Fruit fly (Drosophila melanogaster) whole organism, adult: Measurements from ENCODE around the gene LPCAT.

Source experiments
- CG11617 ChIP-seq: fragments of 200-800 bp; sonication (Bioruptor generic); optimal IDR thresholded peaks from 2 replicates; lab custom pipeline; 2017; ENCODE audit warnings: mild to moderate bottlenecking, missing biosample characterization, missing genetic modification reagents, missing genetic modification characterization
- CG12768 ChIP-seq: fragments of 200-800 bp; sonication (Bioruptor generic); optimal IDR thresholded peaks from 2 replicates; lab custom pipeline; 2017; ENCODE audit warnings: missing biosample characterization, missing genetic modification characterization, mild to moderate bottlenecking, moderate library complexity, missing genetic modification reagents
- CG14711 ChIP-seq: fragments of 200-800 bp; sonication (Bioruptor generic); optimal IDR thresholded peaks from 2 replicates; lab custom pipeline; 2018; ENCODE audit warnings: missing biosample characterization, mild to moderate bottlenecking, missing genetic modification characterization, moderate library complexity
- CG1620 ChIP-seq: fragments of 200-800 bp; sonication (Bioruptor generic); optimal IDR thresholded peaks from 2 replicates; lab custom pipeline; 2016; ENCODE audit warnings: missing biosample characterization, missing genetic modification characterization
- CG33017 ChIP-seq: fragments of 200-800 bp; sonication (Bioruptor generic); optimal IDR thresholded peaks from 2 replicates; lab custom pipeline; 2018; ENCODE audit warnings: missing biosample characterization, mild to moderate bottlenecking, missing genetic modification characterization, moderate library complexity
- CG5204 ChIP-seq: fragments of 200-800 bp; sonication (Bioruptor generic); optimal IDR thresholded peaks from 2 replicates; lab custom pipeline; 2016; ENCODE audit warnings: missing biosample characterization, missing genetic modification characterization
- CG7045 ChIP-seq: fragments of 200-800 bp; sonication (Bioruptor generic); optimal IDR thresholded peaks from 2 replicates; lab custom pipeline; 2017; ENCODE audit warnings: missing biosample characterization, mild to moderate bottlenecking, missing genetic modification characterization
- CG7101 ChIP-seq: fragments of 200-800 bp; sonication (Bioruptor generic); optimal IDR thresholded peaks from 2 replicates; lab custom pipeline; 2018; ENCODE audit warnings: missing biosample characterization, mild to moderate bottlenecking, missing genetic modification characterization, moderate library complexity
- Clk ChIP-seq: fragments of 200-800 bp; sonication (Bioruptor generic); optimal IDR thresholded peaks from 2 replicates; lab custom pipeline; 2017; ENCODE audit warnings: missing biosample characterization, missing genetic modification characterization
- Crg-1 ChIP-seq: fragments of 200-800 bp; sonication (Bioruptor generic); optimal IDR thresholded peaks from 2 replicates; lab custom pipeline; 2016; ENCODE audit warnings: missing biosample characterization, missing genetic modification characterization
- Hr96 ChIP-seq: fragments of 200-800 bp; sonication (Bioruptor generic); optimal IDR thresholded peaks from 2 replicates; lab custom pipeline; 2016; ENCODE audit warnings: missing biosample characterization, missing genetic modification characterization
- Mnt ChIP-seq: fragments of 200-800 bp; sonication (Bioruptor generic); optimal IDR thresholded peaks from 2 replicates; lab custom pipeline; 2016; ENCODE audit warnings: missing biosample characterization, mild to moderate bottlenecking, missing genetic modification characterization
- bab1 ChIP-seq: fragments of 200-800 bp; sonication (Bioruptor generic); optimal IDR thresholded peaks from 3 replicates; lab custom pipeline; 2019; ENCODE audit warnings: missing biosample characterization, mild to moderate bottlenecking, missing genetic modification characterization, moderate library complexity
- cic ChIP-seq: fragments of 200-800 bp; sonication (Bioruptor generic); optimal IDR thresholded peaks from 2 replicates; lab custom pipeline; 2017; ENCODE audit warnings: missing biosample characterization, mild to moderate bottlenecking, missing genetic modification characterization, moderate library complexity
- cnc ChIP-seq, 2 experiments: fragments of >200 bp; optimal IDR thresholded peaks; 2 replicates each; lab custom pipeline; 2017
- kay ChIP-seq: fragments of 200-800 bp; sonication (Bioruptor generic); peaks from one replicate; lab custom pipeline; 2016; ENCODE audit warnings: missing biosample characterization, missing genetic modification characterization, borderline replicate concordance
- ovo ChIP-seq: fragments of 200-800 bp; sonication (Bioruptor generic); optimal IDR thresholded peaks from 2 replicates; lab custom pipeline; 2016; ENCODE audit warnings: missing biosample characterization, missing genetic modification characterization
- pad ChIP-seq: fragments of 200-800 bp; sonication (Bioruptor generic); optimal IDR thresholded peaks from 3 replicates; lab custom pipeline; 2017; ENCODE audit warnings: missing biosample characterization, missing genetic modification characterization, mild to moderate bottlenecking, moderate library complexity, missing genetic modification reagents
- tj ChIP-seq: fragments of 200-800 bp; sonication (Bioruptor generic); optimal IDR thresholded peaks from 3 replicates; lab custom pipeline; 2017; ENCODE audit warnings: missing biosample characterization, mild to moderate bottlenecking, missing genetic modification characterization, moderate library complexity
- toe ChIP-seq: fragments of 200-800 bp; sonication (Bioruptor generic); optimal IDR thresholded peaks from 2 replicates; lab custom pipeline; 2016; ENCODE audit warnings: missing biosample characterization, missing genetic modification characterization

Gene LPCAT

dm6 chrX:9553545-9554320, 26.1 kb downstream of the LPCAT start:
- TF ChIP-seq CG12768 (GFP tag; lab: Kevin White, UChicago) (peak; percentile 90), Clk (GFP tag; lab: Kevin White, UChicago) (peak; percentile 70), pad (peak; percentile 82), toe (GFP tag; lab: Kevin White, UChicago) (peak; percentile 87), tj (GFP tag; lab: Kevin White, UChicago) (peak; percentile 69), CG7045 (GFP tag; lab: Kevin White, UChicago) (peak; percentile 84), Crg-1 (peak; percentile 93), CG5204 (peak; percentile 82), CG7101 (tag; lab: Kevin White, UChicago) (peak; percentile 95), CG33017 (tag; lab: Kevin White, UChicago) (peak; percentile 81), bab1 (peak; percentile 94), CG1620 (GFP tag; lab: Kevin White, UChicago) (peak; percentile 91), Mnt (peak; percentile 88), CG11617 (GFP tag; lab: Kevin White, UChicago) (peak; percentile 92), Hr96 (GFP tag; lab: Kevin White, UChicago) (peak; percentile 91), kay (GFP tag; lab: Kevin White, UChicago) (no peak), cnc (optimal IDR thresholded peaks at IDR 0.05; lab: Kevin White, UChicago) (no peak), CG14711 (tag; lab: Kevin White, UChicago) (peak; percentile 99), cic (peak; percentile 9), ovo (GFP tag; lab: Kevin White, UChicago) (peak; percentile 81)

- TF ChIP-seq tj (GFP tag; lab: Kevin White, UChicago) (peak; percentile 53), kay (GFP tag; lab: Kevin White, UChicago) (no peak)
Measured at dm6 chrX:9551179-9551578, 28.6 kb downstream of the LPCAT start.

dm6 chrX:9550565-9551145, 29.1 kb downstream of the LPCAT start, which contains the start of gene CG32700:
Gene CG32700 (minus strand): TSS chrX:9550838.
- TF ChIP-seq tj (GFP tag; lab: Kevin White, UChicago) (peak; percentile 85), pad (no peak), bab1 (peak; percentile 0), CG11617 (GFP tag; lab: Kevin White, UChicago) (no peak), kay (GFP tag; lab: Kevin White, UChicago) (no peak), CG33017 (tag; lab: Kevin White, UChicago) (no peak), toe (GFP tag; lab: Kevin White, UChicago) (no peak), Crg-1 (no peak), Hr96 (GFP tag; lab: Kevin White, UChicago) (no peak), CG1620 (GFP tag; lab: Kevin White, UChicago) (no peak), CG7101 (tag; lab: Kevin White, UChicago) (peak; percentile 16)

dm6 chrX:9544457-9544856, 35.3 kb downstream of the LPCAT start:
- no peak for TF ChIP-seq pad
- TF ChIP-seq kay (GFP tag; lab: Kevin White, UChicago): no peak
- no peak for TF ChIP-seq tj (GFP tag; lab: Kevin White, UChicago)
- TF ChIP-seq Crg-1: no peak
- no peak for TF ChIP-seq CG7045 (GFP tag; lab: Kevin White, UChicago)
- TF ChIP-seq Clk (GFP tag; lab: Kevin White, UChicago): no peak
- no peak for TF ChIP-seq CG5204
- TF ChIP-seq ovo (GFP tag; lab: Kevin White, UChicago): no peak

- TF ChIP-seq toe (GFP tag; lab: Kevin White, UChicago) (no peak), CG33017 (tag; lab: Kevin White, UChicago) (no peak), CG1620 (GFP tag; lab: Kevin White, UChicago) (no peak), CG7045 (GFP tag; lab: Kevin White, UChicago) (no peak), CG7101 (tag; lab: Kevin White, UChicago) (no peak), Mnt (no peak), CG12768 (GFP tag; lab: Kevin White, UChicago) (no peak)
Measured at dm6 chrX:9533518-9533917, 46.3 kb downstream of the LPCAT start, which contains the start of gene CG34026. Gene CG34026 (plus strand): TSS chrX:9533818.

- TF ChIP-seq CG14711 (tag; lab: Kevin White, UChicago): no peak
- TF ChIP-seq pad: no peak
- no peak for TF ChIP-seq CG11617 (GFP tag; lab: Kevin White, UChicago)
- TF ChIP-seq Crg-1: no peak
- no peak for TF ChIP-seq cnc (optimal IDR thresholded peaks at IDR 0.05; lab: Kevin White, UChicago)
- TF ChIP-seq Hr96 (GFP tag; lab: Kevin White, UChicago): no peak
- no peak for TF ChIP-seq Clk (GFP tag; lab: Kevin White, UChicago)
- no peak for TF ChIP-seq bab1
- TF ChIP-seq Mnt: no peak
- no peak for TF ChIP-seq CG33017 (tag; lab: Kevin White, UChicago)
- TF ChIP-seq tj (GFP tag; lab: Kevin White, UChicago): no peak
- TF ChIP-seq toe (GFP tag; lab: Kevin White, UChicago): no peak
- TF ChIP-seq ovo (GFP tag; lab: Kevin White, UChicago): no peak
- TF ChIP-seq CG5204: no peak
- no peak for TF ChIP-seq kay (GFP tag; lab: Kevin White, UChicago)
- TF ChIP-seq CG7045 (GFP tag; lab: Kevin White, UChicago): no peak
- no peak for TF ChIP-seq cic
Measured at dm6 chrX:9532453-9532852, 47.3 kb downstream of the LPCAT start.
